Comparison of ENCODE assay signal across 2 worm cellular contexts in genomic region chrX:1244235-1244634, ce11.
TF ChIP-seq lines count a peak whose summit lies in the region.

No protein-coding gene starts in this region.

TF ChIP-seq in whole organism, L4 larva, 104 proteins besides CTCF, POLR2A, EP300 and RAD21 (continued from another document):
- TF ChIP-seq dmd-9 (GFP tag; IDR thresholded peaks at IDR 0.05; lab: Robert Waterston, UW): no peak
- peak; percentile 66 for TF ChIP-seq egl-43 (GFP tag; IDR thresholded peaks at IDR 0.05; lab: Robert Waterston, UW)
- TF ChIP-seq hlh-30 (tag; optimal IDR thresholded peaks at IDR 0.05; lab: Kevin White, UChicago; ENCODE audit: insufficient read depth): peak; percentile 23
- TF ChIP-seq ces-1 (GFP tag; optimal IDR thresholded peaks at IDR 0.05; lab: Kevin White, UChicago): no peak
- no peak for TF ChIP-seq fkh-10 (GFP tag; optimal IDR thresholded peaks at IDR 0.05; lab: Kevin White, UChicago)
- TF ChIP-seq lin-1 (GFP tag; IDR thresholded peaks at IDR 0.05; lab: Robert Waterston, UW): no peak
- TF ChIP-seq ztf-11 (tag; optimal IDR thresholded peaks at IDR 0.05; lab: Kevin White, UChicago): no peak
- no peak for TF ChIP-seq F49E8.2 (tag; optimal IDR thresholded peaks at IDR 0.05; lab: Kevin White, UChicago; ENCODE audit: borderline replicate concordance)
- no peak for TF ChIP-seq nhr-42 (GFP tag; IDR thresholded peaks at IDR 0.05; lab: Robert Waterston, UW)
- no peak for TF ChIP-seq fos-1 (tag; optimal IDR thresholded peaks at IDR 0.05; lab: Kevin White, UChicago)
- TF ChIP-seq madf-9 (GFP tag; conservative IDR thresholded peaks at IDR 0.05; lab: Robert Waterston, UW): no peak
- no peak for TF ChIP-seq ctbp-1 (GFP tag; IDR thresholded peaks at IDR 0.05; lab: Robert Waterston, UW)
- no peak for TF ChIP-seq daf-16 (GFP tag; optimal IDR thresholded peaks at IDR 0.05; lab: Kevin White, UChicago)
- TF ChIP-seq daf-16 (tag; optimal IDR thresholded peaks at IDR 0.05; lab: Kevin White, UChicago): no peak
- no peak for TF ChIP-seq nhr-25 (tag; optimal IDR thresholded peaks at IDR 0.05; lab: Kevin White, UChicago; ENCODE audit: borderline replicate concordance, insufficient read depth)
- no peak for TF ChIP-seq unc-39 (tag; optimal IDR thresholded peaks at IDR 0.05; lab: Kevin White, UChicago)
- TF ChIP-seq lin-29 (GFP tag; IDR thresholded peaks at IDR 0.05; lab: Robert Waterston, UW): no peak
- no peak for TF ChIP-seq egl-27 (tag; optimal IDR thresholded peaks at IDR 0.05; lab: Kevin White, UChicago)
- no peak for TF ChIP-seq aly-2 (tag; optimal IDR thresholded peaks at IDR 0.05; lab: Kevin White, UChicago)
- no peak for TF ChIP-seq mxl-2 (GFP tag; conservative IDR thresholded peaks at IDR 0.05; lab: Robert Waterston, UW)
- TF ChIP-seq aha-1 (tag; lab: Kevin White, UChicago): peak; percentile 93
- TF ChIP-seq attf-4 (tag; optimal IDR thresholded peaks at IDR 0.05; lab: Kevin White, UChicago): no peak
- TF ChIP-seq ceh-32 (tag; optimal IDR thresholded peaks at IDR 0.05; lab: Kevin White, UChicago; ENCODE audit: poor library complexity): no peak
- no peak for TF ChIP-seq nhr-102 (tag; optimal IDR thresholded peaks at IDR 0.05; lab: Kevin White, UChicago)
- peak; percentile 42; the same call in 1 of the 2 replicates for TF ChIP-seq hmg-1.1 (GFP tag; IDR thresholded peaks at IDR 0.05; lab: Robert Waterston, UW)
- TF ChIP-seq dmd-6 (GFP tag; IDR thresholded peaks at IDR 0.05; lab: Robert Waterston, UW): no peak
- no peak for TF ChIP-seq hif-1 (tag; optimal IDR thresholded peaks at IDR 0.05; lab: Kevin White, UChicago)
- TF ChIP-seq pha-4 (GFP tag; IDR thresholded peaks at IDR 0.05; lab: Robert Waterston, UW): no peak
- no peak for TF ChIP-seq pha-4 (tag; optimal IDR thresholded peaks at IDR 0.05; lab: Kevin White, UChicago)
- TF ChIP-seq gei-8 (GFP tag; optimal IDR thresholded peaks at IDR 0.05; lab: Kevin White, UChicago): no peak
- TF ChIP-seq lir-3 (tag; optimal IDR thresholded peaks at IDR 0.05; lab: Kevin White, UChicago): no peak
- no peak for TF ChIP-seq mep-1 (tag; optimal IDR thresholded peaks at IDR 0.05; lab: Kevin White, UChicago)

TF ChIP-seq in whole organism, late embryonic, 69 proteins besides CTCF, POLR2A, EP300 and RAD21 (continued from another document):
- no peak for TF ChIP-seq ceh-19 (GFP tag; optimal IDR thresholded peaks at IDR 0.05; lab: Kevin White, UChicago)
- no peak for TF ChIP-seq Y22D7AL.16 (tag; optimal IDR thresholded peaks at IDR 0.05; lab: Kevin White, UChicago)
- no peak for TF ChIP-seq pha-2 (tag; optimal IDR thresholded peaks at IDR 0.05; lab: Kevin White, UChicago)
- no peak for TF ChIP-seq tbx-7 (tag; optimal IDR thresholded peaks at IDR 0.05; lab: Kevin White, UChicago)
- TF ChIP-seq lin-11 (tag; optimal IDR thresholded peaks at IDR 0.05; lab: Kevin White, UChicago): no peak
- no peak for TF ChIP-seq che-1 (tag; optimal IDR thresholded peaks at IDR 0.05; lab: Kevin White, UChicago)
- no peak for TF ChIP-seq ceh-2 (tag; optimal IDR thresholded peaks at IDR 0.05; lab: Kevin White, UChicago)
- no peak for TF ChIP-seq hlh-15 (tag; optimal IDR thresholded peaks at IDR 0.05; lab: Kevin White, UChicago)
